Fruit fly (Drosophila melanogaster) whole organism, wandering third instar larva: ENCODE measurements around the gene CG4267.

ENCODE experiments used
- Abd-B ChIP-seq: fragments of >200 bp; optimal IDR thresholded peaks from 2 replicates; lab custom pipeline; 2017; ENCODE audit warnings: missing biosample characterization, missing genetic modification characterization
- CG32264 ChIP-seq: fragments of 200-800 bp; sonication (Bioruptor generic); optimal IDR thresholded peaks from 2 replicates; lab custom pipeline; 2016; ENCODE audit warnings: missing biosample characterization, missing genetic modification characterization
- CG9705 ChIP-seq: fragments of 200-800 bp; sonication (Bioruptor generic); optimal IDR thresholded peaks from 2 replicates; lab custom pipeline; 2018; ENCODE audit warnings: missing biosample characterization, mild to moderate bottlenecking, missing genetic modification characterization
- CrebA ChIP-seq: fragments of 200-800 bp; sonication (Bioruptor generic); optimal IDR thresholded peaks from 2 replicates; lab custom pipeline; 2016; ENCODE audit warnings: missing biosample characterization, mild to moderate bottlenecking, missing genetic modification characterization, borderline replicate concordance
- Dfd ChIP-seq: fragments of >200 bp; optimal IDR thresholded peaks from 2 replicates; lab custom pipeline; 2017; ENCODE audit warnings: missing biosample characterization, missing genetic modification characterization
- Dif ChIP-seq: fragments of 200-275, 200-300 bp; sonication (Bioruptor generic); optimal IDR thresholded peaks from 2 replicates; lab custom pipeline; 2018; ENCODE audit warnings: missing biosample characterization, missing genetic modification characterization; ENCODE audit not compliant: partially characterized antibody
- GATAd ChIP-seq: sonication (Bioruptor generic); optimal IDR thresholded peaks from 2 replicates; lab custom pipeline; 2016; ENCODE audit warnings: missing biosample characterization, missing genetic modification characterization
- HLH106 ChIP-seq: fragments of 200-800 bp; optimal IDR thresholded peaks from 3 replicates; lab custom pipeline; 2019; ENCODE audit warnings: missing biosample characterization, mild to moderate bottlenecking, missing genetic modification characterization, moderate library complexity
- Hnf4 ChIP-seq: fragments of 200-800 bp; sonication (Bioruptor generic); optimal IDR thresholded peaks from 2 replicates; lab custom pipeline; 2016; ENCODE audit warnings: missing biosample characterization, mild to moderate bottlenecking, missing genetic modification characterization
- Hr78 ChIP-seq: fragments of >200 bp; optimal IDR thresholded peaks from 2 replicates; lab custom pipeline; 2017; ENCODE audit warnings: missing biosample characterization, missing genetic modification characterization
- Hr83 ChIP-seq: fragments of 200-300 bp; sonication (Bioruptor generic); optimal IDR thresholded peaks from 2 replicates; lab custom pipeline; 2016; ENCODE audit warnings: missing biosample characterization, mild to moderate bottlenecking, missing genetic modification characterization, moderate library complexity; ENCODE audit not compliant: poor library complexity, severe bottlenecking
- Jra ChIP-seq: sonication (Bioruptor generic); optimal IDR thresholded peaks from 2 replicates; lab custom pipeline; 2016; ENCODE audit warnings: missing biosample characterization, missing genetic modification characterization
- Mio ChIP-seq: sonication (Bioruptor generic); optimal IDR thresholded peaks from 2 replicates; lab custom pipeline; 2016; ENCODE audit warnings: missing biosample characterization, missing genetic modification characterization
- Myc ChIP-seq: fragments of >200 bp; optimal IDR thresholded peaks from 2 replicates; lab custom pipeline; 2017
- N ChIP-seq: fragments of >200 bp; optimal IDR thresholded peaks from 2 replicates; lab custom pipeline; 2018; ENCODE audit warnings: missing biosample characterization, missing external identifiers, missing genetic modification characterization
- OdsH ChIP-seq: fragments of 200-800 bp; sonication (Bioruptor generic); optimal IDR thresholded peaks from 2 replicates; lab custom pipeline; 2016; ENCODE audit warnings: missing biosample characterization, mild to moderate bottlenecking, missing genetic modification characterization
- Rel ChIP-seq, 2 experiments: fragments of 200-800 bp; sonication (Bioruptor generic) in 1 of 2; optimal IDR thresholded peaks; 2 replicates in 1 of 2; 3 replicates in 1 of 2; lab custom pipeline; 2016 to 2019; ENCODE audit warnings: mild to moderate bottlenecking in 2 of 2, missing biosample characterization in 2 of 2, missing genetic modification characterization in 2 of 2, moderate library complexity in 1 of 2
- Sp1 ChIP-seq: fragments of 200-800 bp; sonication (Bioruptor generic); optimal IDR thresholded peaks from 3 replicates; lab custom pipeline; 2019; ENCODE audit warnings: missing biosample characterization, mild to moderate bottlenecking, missing genetic modification characterization, moderate library complexity
- Vsx2 ChIP-seq: fragments of 200-300, 225-300 bp; sonication (Bioruptor generic); optimal IDR thresholded peaks from 2 replicates; lab custom pipeline; 2018; ENCODE audit warnings: missing biosample characterization, missing genetic modification characterization; ENCODE audit not compliant: partially characterized antibody
- br ChIP-seq: fragments of 200-800 bp; sonication (Bioruptor generic); optimal IDR thresholded peaks from 2 replicates; lab custom pipeline; 2016; ENCODE audit warnings: missing biosample characterization, missing genetic modification characterization
- brk ChIP-seq: fragments of 200-800 bp; sonication (Bioruptor generic); optimal IDR thresholded peaks from 2 replicates; lab custom pipeline; 2016; ENCODE audit warnings: missing biosample characterization, mild to moderate bottlenecking, missing genetic modification characterization
- dl ChIP-seq, 2 experiments: fragments of 175-275, 200-275 bp in 1 of 2; fragments of 200-275 bp in 1 of 2; sonication (Bioruptor generic); optimal IDR thresholded peaks; lab custom pipeline; 2018; ENCODE audit warnings: mild to moderate bottlenecking in 2 of 2, missing biosample characterization in 2 of 2, missing genetic modification characterization in 2 of 2, moderate library complexity in 2 of 2; ENCODE audit not compliant: partially characterized antibody in 2 of 2, insufficient read depth in 1 of 2
- dmrt93B ChIP-seq: fragments of 200-800 bp; sonication (Bioruptor generic); optimal IDR thresholded peaks from 2 replicates; lab custom pipeline; 2018; ENCODE audit warnings: missing biosample characterization, mild to moderate bottlenecking, missing genetic modification characterization
- dsf ChIP-seq: sonication (Bioruptor generic); optimal IDR thresholded peaks from 2 replicates; lab custom pipeline; 2016; ENCODE audit warnings: missing biosample characterization, missing genetic modification characterization, borderline replicate concordance
- ey ChIP-seq: fragments of 200-800 bp; sonication (Bioruptor generic); optimal IDR thresholded peaks from 2 replicates; lab custom pipeline; 2016; ENCODE audit warnings: missing biosample characterization, missing genetic modification characterization
- foxo ChIP-seq, 2 experiments: fragments of 200-800 bp; sonication (Bioruptor generic); optimal IDR thresholded peaks; 2 replicates in 1 of 2; 3 replicates in 1 of 2; lab custom pipeline; 2016 to 2017; ENCODE audit warnings: missing biosample characterization in 2 of 2, missing genetic modification characterization in 2 of 2
- fru ChIP-seq: fragments of 200-800 bp; sonication (Bioruptor generic); optimal IDR thresholded peaks from 3 replicates; lab custom pipeline; 2016; ENCODE audit warnings: missing biosample characterization, mild to moderate bottlenecking, missing genetic modification characterization
- h ChIP-seq: fragments of 200-800 bp; sonication (Bioruptor generic); optimal IDR thresholded peaks from 3 replicates; lab custom pipeline; 2016; ENCODE audit warnings: missing biosample characterization, mild to moderate bottlenecking, missing genetic modification characterization
- jim ChIP-seq: fragments of 175-275, 200-325 bp; sonication (Bioruptor generic); optimal IDR thresholded peaks from 2 replicates; lab custom pipeline; 2016; ENCODE audit warnings: missing biosample characterization, mild to moderate bottlenecking, missing genetic modification characterization
- lola ChIP-seq: fragments of >200 bp; optimal IDR thresholded peaks from 2 replicates; lab custom pipeline; 2017; ENCODE audit warnings: missing biosample characterization, missing genetic modification characterization
- pan ChIP-seq: fragments of >200 bp; optimal IDR thresholded peaks from 2 replicates; lab custom pipeline; 2017
- psq ChIP-seq: fragments of 200-800 bp; sonication (Bioruptor generic); optimal IDR thresholded peaks from 3 replicates; lab custom pipeline; 2017; ENCODE audit warnings: missing biosample characterization, mild to moderate bottlenecking, missing genetic modification characterization, moderate library complexity
- rgr ChIP-seq: fragments of 200-800 bp; sonication (Bioruptor generic); optimal IDR thresholded peaks from 3 replicates; lab custom pipeline; 2016; ENCODE audit warnings: missing biosample characterization, mild to moderate bottlenecking, missing genetic modification characterization
- sage ChIP-seq: fragments of 200-800 bp; sonication (Bioruptor generic); optimal IDR thresholded peaks from 2 replicates; lab custom pipeline; 2016; ENCODE audit warnings: missing biosample characterization, mild to moderate bottlenecking, missing genetic modification characterization
- sv ChIP-seq: fragments of 200-800 bp; sonication (Bioruptor generic); optimal IDR thresholded peaks from 3 replicates; lab custom pipeline; 2016; ENCODE audit warnings: missing biosample characterization, missing genetic modification characterization
- tai ChIP-seq: sonication (Bioruptor generic); optimal IDR thresholded peaks from 2 replicates; lab custom pipeline; 2016; ENCODE audit warnings: missing biosample characterization, missing genetic modification characterization
- usp ChIP-seq: fragments of >200 bp; optimal IDR thresholded peaks from 2 replicates; lab custom pipeline; 2017; ENCODE audit warnings: missing biosample characterization, missing genetic modification characterization
- woc ChIP-seq: sonication (Bioruptor generic); optimal IDR thresholded peaks from 2 replicates; lab custom pipeline; 2016; ENCODE audit warnings: missing biosample characterization, mild to moderate bottlenecking, missing genetic modification characterization

Gene CG4267

DNA sequence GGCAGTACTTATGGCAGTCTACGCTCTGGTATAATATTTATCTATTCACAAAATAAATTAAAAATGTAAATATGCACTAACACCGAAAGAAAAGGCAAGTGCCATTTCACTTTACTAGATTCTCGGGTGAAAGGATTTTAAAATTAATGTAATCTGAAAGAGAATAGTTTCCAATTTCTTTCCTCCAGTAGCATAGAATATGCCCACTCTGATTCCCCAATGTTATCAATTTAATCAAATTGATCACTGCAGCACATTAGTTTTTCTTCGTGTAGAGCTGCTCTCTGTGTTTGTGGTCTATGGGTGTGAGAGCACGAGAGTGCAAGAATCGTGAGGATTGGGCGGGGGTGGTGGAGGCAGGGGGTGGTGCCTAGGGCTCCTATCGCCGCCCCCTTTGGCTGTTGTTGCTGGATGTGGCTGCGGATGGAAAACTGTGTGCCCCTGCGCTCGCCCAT is 41.0 kb upstream of the CG4267 start:
- TF ChIP-seq Abd-B (GFP tag; lab: Kevin White, UChicago) (no peak), tai (GFP tag; lab: Kevin White, UChicago) (peak; percentile 51), rgr (GFP tag; lab: Kevin White, UChicago) (peak; percentile 78), Rel (GFP tag; optimal IDR thresholded peaks at IDR 0.05; lab: Kevin White, UChicago) (no peak), Rel (tag; optimal IDR thresholded peaks at IDR 0.05; lab: Kevin White, UChicago) (no peak), sv (GFP tag; lab: Kevin White, UChicago) (peak; percentile 64), Hr78 (no peak), h (GFP tag; lab: Kevin White, UChicago) (peak; percentile 85), Hnf4 (GFP tag; lab: Kevin White, UChicago) (peak; percentile 65), dl (GFP tag; optimal IDR thresholded peaks at IDR 0.05; lab: Kevin White, UChicago; ENCODE audit: insufficient read depth in 1 of 2, partially characterized antibody in 2 of 2) (no peak), jim (GFP tag; lab: Kevin White, UChicago) (no peak), usp (GFP tag; lab: Kevin White, UChicago) (no peak), brk (GFP tag; lab: Kevin White, UChicago) (peak; percentile 47), Dif (GFP tag; lab: Kevin White, UChicago) (no peak), Jra (GFP tag; lab: Kevin White, UChicago) (no peak), foxo (GFP tag; optimal IDR thresholded peaks at IDR 0.05; lab: Kevin White, UChicago) (peak in 1 of 2 experiments; percentile 82), OdsH (peak; percentile 73), dmrt93B (GFP tag; lab: Kevin White, UChicago) (peak; percentile 58), woc (GFP tag; lab: Kevin White, UChicago) (peak; percentile 24), Vsx2 (no peak), fru (GFP tag; lab: Kevin White, UChicago) (peak; percentile 76), N (GFP tag; lab: Kevin White, UChicago) (no peak), pan (no peak), sage (GFP tag; lab: Kevin White, UChicago) (peak; percentile 61), psq (GFP tag; lab: Kevin White, UChicago) (peak; percentile 48), lola (no peak), br (peak; percentile 76), dsf (no peak), Hr83 (GFP tag; lab: Kevin White, UChicago) (no peak), CG32264 (peak; percentile 72), CrebA (peak; percentile 7), Dfd (GFP tag; lab: Kevin White, UChicago) (no peak), Mio (GFP tag; lab: Kevin White, UChicago) (no peak), CG9705 (peak; percentile 25), GATAd (GFP tag; lab: Kevin White, UChicago) (no peak), Myc (lab: Kevin White, UChicago) (no peak), ey (GFP tag; lab: Kevin White, UChicago) (peak; percentile 78), Sp1 (GFP tag; lab: Kevin White, UChicago) (peak; percentile 78), HLH106 (tag; lab: Kevin White, UChicago) (peak; percentile 74)

DNA sequence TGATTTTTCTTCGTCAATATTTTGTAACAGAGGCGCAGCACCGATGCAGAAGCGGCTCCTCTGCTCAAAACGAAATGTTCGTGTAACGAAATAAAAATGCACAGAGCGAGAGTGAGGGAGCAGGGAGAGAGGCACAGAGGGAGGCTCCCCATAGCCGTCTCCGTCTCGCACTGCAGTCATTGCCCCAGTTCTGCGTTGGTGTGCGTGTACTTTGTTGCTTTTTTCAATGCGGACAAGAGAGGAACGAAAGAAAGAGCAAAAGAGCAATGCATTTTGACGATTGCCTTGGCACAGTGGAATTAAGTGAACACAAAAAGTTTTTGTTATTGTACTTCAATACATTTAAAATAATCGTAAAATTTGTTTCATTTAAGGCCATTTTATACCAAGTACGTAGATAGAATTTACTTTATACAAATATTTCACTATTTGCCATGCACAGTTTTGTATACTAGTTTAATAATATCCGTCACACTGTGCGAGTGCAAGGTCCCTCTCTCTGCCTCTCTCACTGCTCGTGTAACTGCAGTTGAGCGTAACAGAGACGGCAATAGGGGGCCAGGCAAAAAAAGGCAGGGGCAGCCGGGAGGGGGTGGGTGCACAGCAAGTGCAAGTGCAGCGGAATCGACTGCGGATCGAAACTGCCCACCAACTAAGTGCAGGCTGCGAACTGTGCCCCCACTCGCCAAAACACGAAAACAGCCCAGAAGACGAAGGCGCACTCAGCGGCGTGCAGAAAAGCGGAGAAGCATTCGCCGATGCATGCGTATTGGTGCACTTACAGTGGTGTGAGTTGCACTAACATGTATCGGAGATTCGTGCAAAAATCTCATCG is 39.9 kb upstream of the CG4267 start:
- peak; percentile 87 for TF ChIP-seq Dif (GFP tag; lab: Kevin White, UChicago)
- peak; percentile 100 for TF ChIP-seq ey (GFP tag; lab: Kevin White, UChicago)
- peak; percentile 1 for TF ChIP-seq Abd-B (GFP tag; lab: Kevin White, UChicago)
- peak; percentile 94 for TF ChIP-seq Mio (GFP tag; lab: Kevin White, UChicago)
- peak; percentile 100 for TF ChIP-seq fru (GFP tag; lab: Kevin White, UChicago)
- TF ChIP-seq Hnf4 (GFP tag; lab: Kevin White, UChicago) = peak; percentile 100
- peak; percentile 87 for TF ChIP-seq Vsx2
- TF ChIP-seq br = peak; percentile 100
- TF ChIP-seq h (GFP tag; lab: Kevin White, UChicago) = peak; percentile 100
- peak; percentile 99 for TF ChIP-seq tai (GFP tag; lab: Kevin White, UChicago)
- TF ChIP-seq Jra (GFP tag; lab: Kevin White, UChicago) = peak; percentile 99
- TF ChIP-seq dl (GFP tag; optimal IDR thresholded peaks at IDR 0.05; lab: Kevin White, UChicago; ENCODE audit: insufficient read depth in 1 of 2, partially characterized antibody in 2 of 2) = peak; percentile 74 to 82
- TF ChIP-seq Hr83 (GFP tag; lab: Kevin White, UChicago) = peak; percentile 84
- TF ChIP-seq Sp1 (GFP tag; lab: Kevin White, UChicago) = peak; percentile 100
- TF ChIP-seq Dfd (GFP tag; lab: Kevin White, UChicago) = no peak
- no peak for TF ChIP-seq GATAd (GFP tag; lab: Kevin White, UChicago)
- peak; percentile 97 for TF ChIP-seq CrebA
- TF ChIP-seq N (GFP tag; lab: Kevin White, UChicago) = peak; percentile 24
- TF ChIP-seq CG32264 = peak; percentile 99
- TF ChIP-seq lola = no peak
- no peak for TF ChIP-seq Hr78
- no peak for TF ChIP-seq usp (GFP tag; lab: Kevin White, UChicago)
- no peak for TF ChIP-seq Myc (lab: Kevin White, UChicago)
- TF ChIP-seq HLH106 (tag; lab: Kevin White, UChicago) = peak; percentile 100
- peak; percentile 99 for TF ChIP-seq sage (GFP tag; lab: Kevin White, UChicago)
- peak; percentile 98 for TF ChIP-seq CG9705
- peak; percentile 99 for TF ChIP-seq dmrt93B (GFP tag; lab: Kevin White, UChicago)
- peak; percentile 98 to 100 for TF ChIP-seq foxo (GFP tag; optimal IDR thresholded peaks at IDR 0.05; lab: Kevin White, UChicago)
- peak; percentile 99 for TF ChIP-seq psq (GFP tag; lab: Kevin White, UChicago)
- TF ChIP-seq jim (GFP tag; lab: Kevin White, UChicago) = peak; percentile 54
- peak; percentile 99 for TF ChIP-seq brk (GFP tag; lab: Kevin White, UChicago)
- TF ChIP-seq dsf = peak; percentile 98
- peak; percentile 97 for TF ChIP-seq sv (GFP tag; lab: Kevin White, UChicago)
- peak; percentile 100 for TF ChIP-seq woc (GFP tag; lab: Kevin White, UChicago)
- TF ChIP-seq pan = no peak
- TF ChIP-seq OdsH = peak; percentile 100
- peak; percentile 100 for TF ChIP-seq rgr (GFP tag; lab: Kevin White, UChicago)
- TF ChIP-seq Rel (GFP tag; optimal IDR thresholded peaks at IDR 0.05; lab: Kevin White, UChicago) = peak; percentile 100
- peak; percentile 64 for TF ChIP-seq Rel (tag; optimal IDR thresholded peaks at IDR 0.05; lab: Kevin White, UChicago)
